Worm (Caenorhabditis elegans): ENCODE data around the gene W02C12.2.
A peak's percentile ranks its signal among the peaks of the same experiment; 100 is the strongest.

The W02C12.2 gene

DNA sequence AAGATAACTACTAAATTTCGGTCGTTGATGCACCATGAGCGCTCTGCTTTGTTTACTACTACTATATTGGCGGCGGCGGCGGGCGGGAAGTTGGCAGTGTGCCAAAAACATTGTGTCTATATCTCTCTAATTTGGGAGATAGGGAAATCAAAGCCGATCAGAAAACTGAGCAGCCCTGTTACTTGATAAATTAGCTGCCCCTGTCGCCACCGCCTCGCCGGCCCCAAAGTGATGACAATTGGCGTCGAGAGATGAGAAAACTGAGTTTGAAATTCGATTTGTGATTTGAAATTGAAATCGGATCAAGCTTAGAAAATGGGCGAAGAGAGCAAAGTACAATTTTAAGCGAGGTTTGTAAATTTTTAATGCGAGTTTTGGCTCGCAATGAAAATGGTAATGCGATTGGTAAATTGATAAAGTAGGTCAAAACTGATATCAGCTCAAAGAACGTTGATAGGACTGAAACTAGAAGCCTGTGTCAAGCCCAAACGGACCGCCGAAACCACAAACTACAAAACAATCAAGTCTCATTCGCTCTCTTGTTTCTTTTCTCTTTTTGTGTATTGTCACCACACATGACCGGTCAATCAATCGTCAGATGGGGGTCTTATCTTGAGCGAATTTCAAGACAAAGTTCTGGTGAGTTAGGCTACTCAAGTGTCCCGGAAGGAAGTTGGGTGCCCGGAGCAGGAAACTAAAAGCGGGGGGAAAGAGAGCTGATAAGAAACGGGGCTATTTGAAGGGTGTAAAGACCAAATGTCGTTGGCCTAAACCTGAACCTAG is 19.5 kb upstream of the W02C12.2 start (continued):
- TF ChIP-seq dve-1 (tag; optimal IDR thresholded peaks at IDR 0.05; ENCODE audit: insufficient read depth) = peak; percentile 45
- no peak for TF ChIP-seq zfp-2 (tag; optimal IDR thresholded peaks at IDR 0.05)
- no peak for TF ChIP-seq nhr-111 (GFP tag; optimal IDR thresholded peaks at IDR 0.05)
- no peak for TF ChIP-seq mdl-1 (tag; optimal IDR thresholded peaks at IDR 0.05)
- TF ChIP-seq fkh-10 (GFP tag; optimal IDR thresholded peaks at IDR 0.05) = no peak
- no peak for TF ChIP-seq ztf-11 (tag; optimal IDR thresholded peaks at IDR 0.05)
- no peak for TF ChIP-seq daf-8 (GFP tag; IDR thresholded peaks at IDR 0.05)
- TF ChIP-seq nhr-41 (GFP tag; IDR thresholded peaks at IDR 0.05) = no peak
- TF ChIP-seq dmd-8 (GFP tag; IDR thresholded peaks at IDR 0.05) = no peak
- TF ChIP-seq set-16 (GFP tag; IDR thresholded peaks at IDR 0.05) = no peak
- peak; percentile 75 for TF ChIP-seq dmd-6 (GFP tag; IDR thresholded peaks at IDR 0.05)
- no peak for TF ChIP-seq lir-3 (tag; optimal IDR thresholded peaks at IDR 0.05)
- no peak for TF ChIP-seq daf-12 (tag; optimal IDR thresholded peaks at IDR 0.05)
- TF ChIP-seq nhr-76 (tag; optimal IDR thresholded peaks at IDR 0.05) = no peak
- TF ChIP-seq ama-1 (optimal IDR thresholded peaks at IDR 0.05) = no peak
- TF ChIP-seq F26F4.8 (GFP tag; conservative IDR thresholded peaks at IDR 0.05) = no peak
- no peak for TF ChIP-seq ceh-20 (GFP tag; IDR thresholded peaks at IDR 0.05)
- no peak for TF ChIP-seq nhr-6 (tag; optimal IDR thresholded peaks at IDR 0.05)
- no peak for TF ChIP-seq nhr-42 (GFP tag; IDR thresholded peaks at IDR 0.05)
- TF ChIP-seq Y48G9A.11 (GFP tag; IDR thresholded peaks at IDR 0.05) = no peak
- TF ChIP-seq lin-13 (GFP tag; optimal IDR thresholded peaks at IDR 0.05) = no peak
- no peak for TF ChIP-seq unc-130 (GFP tag; optimal IDR thresholded peaks at IDR 0.05)
- TF ChIP-seq hif-1 (tag; optimal IDR thresholded peaks at IDR 0.05) = no peak

DNA sequence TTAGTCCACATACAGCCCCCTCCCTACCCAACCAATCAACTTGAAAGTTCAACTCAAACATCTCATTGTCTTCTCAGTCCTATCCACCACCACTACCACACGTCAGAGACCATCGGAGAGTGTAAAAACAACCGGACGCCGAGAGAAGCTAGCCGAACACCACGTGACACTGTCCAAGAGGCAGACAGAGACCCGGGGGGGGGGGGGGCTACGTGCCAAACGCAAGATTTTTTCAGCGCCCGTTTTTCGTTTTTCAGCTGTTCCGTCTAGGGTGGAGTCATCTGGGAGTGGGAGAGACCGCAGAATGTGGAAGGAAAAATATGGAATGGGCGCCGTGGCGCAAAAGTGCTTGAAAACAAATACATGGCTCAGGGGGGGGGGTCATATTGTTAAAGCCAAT is 18.1 kb upstream of the W02C12.2 start:
- TF ChIP-seq aha-1 (tag) (peak; percentile 100), dve-1 (tag; optimal IDR thresholded peaks at IDR 0.05; ENCODE audit: insufficient read depth) (peak; percentile 87), mep-1 (tag; optimal IDR thresholded peaks at IDR 0.05) (peak; percentile 82), mes-2 (tag; optimal IDR thresholded peaks at IDR 0.05; ENCODE audit: poor library complexity, severe bottlenecking) (no peak), unc-130 (GFP tag; optimal IDR thresholded peaks at IDR 0.05) (no peak), dpl-1 (GFP tag; optimal IDR thresholded peaks at IDR 0.05) (peak; percentile 0), hmg-1.1 (GFP tag; IDR thresholded peaks at IDR 0.05) (peak; percentile 54; the same call in 1 of the 2 replicates), tra-1 (GFP tag; IDR thresholded peaks at IDR 0.05) (0 out of 2 replicates have a peak, but pooled peaks have one; percentile 61), hlh-11 (tag; optimal IDR thresholded peaks at IDR 0.05) (peak; percentile 96), nhr-77 (tag; optimal IDR thresholded peaks at IDR 0.05) (no peak), mxl-3 (GFP tag; optimal IDR thresholded peaks at IDR 0.05) (peak; percentile 18), nhr-28 (tag; optimal IDR thresholded peaks at IDR 0.05) (peak; percentile 22), lsy-2 (tag; optimal IDR thresholded peaks at IDR 0.05) (peak in 1 of 2 experiments; percentile 53), saeg-2 (GFP tag; IDR thresholded peaks at IDR 0.05) (no peak), rbr-2 (tag; optimal IDR thresholded peaks at IDR 0.05) (peak; percentile 58), pha-4 (GFP tag; IDR thresholded peaks at IDR 0.05) (0 out of 2 replicates have a peak, but pooled peaks have one; percentile 29), pha-4 (tag; optimal IDR thresholded peaks at IDR 0.05) (no peak), hif-1 (tag; optimal IDR thresholded peaks at IDR 0.05) (peak; percentile 95 to 100), daf-16 (GFP tag; optimal IDR thresholded peaks at IDR 0.05) (peak in 1 of 2 experiments; percentile 78), daf-16 (tag; optimal IDR thresholded peaks at IDR 0.05) (no peak), mdl-1 (tag; optimal IDR thresholded peaks at IDR 0.05) (peak; percentile 94 to 97), jun-1 (tag; optimal IDR thresholded peaks at IDR 0.05) (peak; percentile 22), lin-38 (GFP tag; IDR thresholded peaks at IDR 0.05) (peak; percentile 22; the same call in 1 of the 2 replicates), hlh-30 (tag; optimal IDR thresholded peaks at IDR 0.05; ENCODE audit: insufficient read depth) (no peak), daf-8 (GFP tag; IDR thresholded peaks at IDR 0.05) (no peak), gei-8 (GFP tag; optimal IDR thresholded peaks at IDR 0.05) (no peak), T26A8.4 (GFP tag; IDR thresholded peaks at IDR 0.05) (no peak; the same call in 1 of the 2 replicates), dmd-6 (GFP tag; IDR thresholded peaks at IDR 0.05) (peak; percentile 54), skn-1 (tag; optimal IDR thresholded peaks at IDR 0.05) (no peak), egl-43 (GFP tag; IDR thresholded peaks at IDR 0.05) (peak; percentile 36; the same call in 1 of the 2 replicates), set-16 (GFP tag; IDR thresholded peaks at IDR 0.05) (peak; percentile 85), Y5F2A.4 (GFP tag; optimal IDR thresholded peaks at IDR 0.05) (no peak), ctbp-1 (GFP tag; IDR thresholded peaks at IDR 0.05) (peak; percentile 56; the same call in 1 of the 2 replicates)
